Fruit fly (Drosophila melanogaster) whole organism, embryonic: ENCODE results near the gene Hsp67Ba.

ENCODE experiments used
- Antp ChIP-seq: fragments of 200-800 bp; sonication (Bioruptor generic); optimal IDR thresholded peaks from 3 replicates; lab custom pipeline; 2016; ENCODE audit warnings: missing biosample characterization, missing genetic modification characterization
- CG10321 ChIP-seq: fragments of 200-800 bp; sonication (Bioruptor generic); IDR thresholded peaks from 2 replicates; pipeline ENCODE4 v1.3.6; 2022; ENCODE audit warnings: missing biosample characterization, missing genetic modification characterization
- CG11560 ChIP-seq: fragments of 200-800 bp; sonication (Bioruptor generic); IDR thresholded peaks from 3 replicates; pipeline ENCODE4 v1.3.6; 2022; ENCODE audit warnings: missing biosample characterization, missing genetic modification characterization
- CG11696 ChIP-seq: fragments of 200-800 bp; sonication (Bioruptor generic); IDR thresholded peaks from 2 replicates; pipeline ENCODE4 v1.3.6; 2022; ENCODE audit warnings: missing biosample characterization, missing genetic modification characterization
- CG12744 ChIP-seq: fragments of 200-800 bp; sonication (Bioruptor generic); optimal IDR thresholded peaks from 2 replicates; lab custom pipeline; 2016; ENCODE audit warnings: missing biosample characterization, missing genetic modification characterization
- CG13894 ChIP-seq: fragments of 200-800 bp; sonication (Bioruptor generic); optimal IDR thresholded peaks from 3 replicates; lab custom pipeline; 2018; ENCODE audit warnings: missing biosample characterization, mild to moderate bottlenecking, missing genetic modification characterization, moderate library complexity
- CG14050 ChIP-seq: fragments of 200-800 bp; sonication (Bioruptor generic); IDR thresholded peaks from 3 replicates; pipeline ENCODE4 v1.3.6; 2022; ENCODE audit warnings: missing biosample characterization, missing genetic modification characterization
- CG14441 ChIP-seq: fragments of 200-800 bp; sonication (Bioruptor generic); IDR thresholded peaks from 2 replicates; pipeline ENCODE4 v1.3.6; 2022; ENCODE audit warnings: missing biosample characterization, missing genetic modification characterization
- CG15479 ChIP-seq: fragments of 200-800 bp; sonication (Bioruptor generic); optimal IDR thresholded peaks from 3 replicates; lab custom pipeline; 2019; ENCODE audit warnings: missing biosample characterization, mild to moderate bottlenecking, missing genetic modification characterization, moderate library complexity
- CG15696 ChIP-seq: fragments of 200-800 bp; sonication (Bioruptor generic); optimal IDR thresholded peaks from 2 replicates; lab custom pipeline; 2019; ENCODE audit warnings: missing biosample characterization, mild to moderate bottlenecking, missing genetic modification characterization, moderate library complexity
- CG30020 ChIP-seq: fragments of 200-800 bp; optimal IDR thresholded peaks from 2 replicates; lab custom pipeline; 2019; ENCODE audit warnings: missing biosample characterization, mild to moderate bottlenecking, missing genetic modification characterization, moderate library complexity
- CG34376 ChIP-seq: fragments of 200-800 bp; sonication (Bioruptor generic); optimal IDR thresholded peaks from 2 replicates; lab custom pipeline; 2018; ENCODE audit warnings: missing biosample characterization, mild to moderate bottlenecking, missing genetic modification characterization
- CG6254 ChIP-seq: fragments of 200-800 bp; sonication (Bioruptor generic); optimal IDR thresholded peaks from 3 replicates; lab custom pipeline; 2017; ENCODE audit warnings: mild to moderate bottlenecking, missing biosample characterization, missing genetic modification reagents, missing genetic modification characterization
- CG6765 ChIP-seq: fragments of 200-800 bp; sonication (Bioruptor generic); optimal IDR thresholded peaks from 3 replicates; lab custom pipeline; 2017; ENCODE audit warnings: missing biosample characterization, mild to moderate bottlenecking, missing genetic modification characterization
- CG7786 ChIP-seq: fragments of 200-800 bp; sonication (Bioruptor generic); optimal IDR thresholded peaks from 2 replicates; lab custom pipeline; 2016; ENCODE audit warnings: missing biosample characterization, missing genetic modification characterization
- CG7963 ChIP-seq: fragments of 200-800 bp; sonication (Bioruptor generic); IDR thresholded peaks from 3 replicates; pipeline ENCODE4 v1.3.6; 2022; ENCODE audit warnings: missing biosample characterization, missing genetic modification characterization; ENCODE audit not compliant: partially characterized antibody
- CG8944 ChIP-seq: fragments of 200-800 bp; sonication (Bioruptor generic); optimal IDR thresholded peaks from 3 replicates; lab custom pipeline; 2016; ENCODE audit warnings: missing biosample characterization, missing genetic modification characterization
- CG9437 ChIP-seq: fragments of 200-800 bp; sonication (Bioruptor generic); optimal IDR thresholded peaks from 2 replicates; lab custom pipeline; 2018; ENCODE audit warnings: missing biosample characterization, mild to moderate bottlenecking, missing genetic modification characterization
- CG9727 ChIP-seq: fragments of 200-800 bp; sonication (Bioruptor generic); optimal IDR thresholded peaks from 3 replicates; lab custom pipeline; 2017; ENCODE audit warnings: missing biosample characterization, mild to moderate bottlenecking, missing genetic modification characterization
- CG9817 ChIP-seq: fragments of 200-800 bp; sonication (Bioruptor generic); optimal IDR thresholded peaks from 2 replicates; lab custom pipeline; 2018; ENCODE audit warnings: missing biosample characterization, mild to moderate bottlenecking, missing genetic modification characterization, moderate library complexity
- Camta ChIP-seq: fragments of 200-800 bp; sonication (Bioruptor generic); optimal IDR thresholded peaks from 2 replicates; lab custom pipeline; 2016; ENCODE audit warnings: missing biosample characterization, missing genetic modification characterization
- Dfd ChIP-seq, 2 experiments: fragments of >200 bp; optimal IDR thresholded peaks; 2 replicates each; lab custom pipeline; 2017; ENCODE audit warnings: missing biosample characterization in 2 of 2, missing genetic modification characterization in 2 of 2
- Dip2 ChIP-seq: fragments of 200-800 bp; sonication (Bioruptor generic); IDR thresholded peaks from 2 replicates; pipeline ENCODE4 v1.3.6; 2022; ENCODE audit warnings: missing biosample characterization, missing genetic modification characterization
- Med ChIP-seq: fragments of 200-800 bp; sonication (Bioruptor generic); peaks from one replicate; lab custom pipeline; 2016; ENCODE audit warnings: missing biosample characterization, missing genetic modification characterization, mild to moderate bottlenecking, inconsistent platforms, moderate library complexity
- Oaz ChIP-seq: fragments of 200-800 bp; sonication (Bioruptor generic); IDR thresholded peaks from 2 replicates; pipeline ENCODE4 v1.3.6; 2022; ENCODE audit warnings: missing biosample characterization, missing genetic modification characterization
- Stat92E ChIP-seq, 3 experiments: fragments of >200 bp in 2 of 3; fragments of 200-800 bp in 1 of 3; sonication (Bioruptor generic) in 1 of 3; optimal IDR thresholded peaks; 2 replicates each; lab custom pipeline; 2017 to 2019; ENCODE audit warnings: missing biosample characterization in 3 of 3, missing genetic modification characterization in 3 of 3, mild to moderate bottlenecking in 1 of 3, moderate library complexity in 1 of 3
- TFAM ChIP-seq: fragments of 200-800 bp; sonication (Bioruptor generic); optimal IDR thresholded peaks from 2 replicates; lab custom pipeline; 2017; ENCODE audit warnings: missing biosample characterization, missing genetic modification characterization, inconsistent platforms
- ase ChIP-seq: fragments of 200-800 bp; sonication (Bioruptor generic); IDR thresholded peaks from 3 replicates; pipeline ENCODE4 v1.3.6; 2022; ENCODE audit warnings: missing biosample characterization, missing genetic modification characterization
- bab2 ChIP-seq: fragments of 200-800 bp; sonication (Bioruptor generic); optimal IDR thresholded peaks from 2 replicates; lab custom pipeline; 2016; ENCODE audit warnings: missing biosample characterization, missing genetic modification characterization
- caup ChIP-seq: fragments of 200-800 bp; sonication (Bioruptor generic); optimal IDR thresholded peaks from 3 replicates; lab custom pipeline; 2017; ENCODE audit warnings: missing biosample characterization, mild to moderate bottlenecking, missing genetic modification characterization, moderate library complexity; ENCODE audit not compliant: severe bottlenecking
- cg ChIP-seq: fragments of 200-800 bp; sonication (Bioruptor generic); optimal IDR thresholded peaks from 3 replicates; lab custom pipeline; 2019; ENCODE audit warnings: missing biosample characterization, mild to moderate bottlenecking, missing genetic modification characterization, moderate library complexity
- crc ChIP-seq: fragments of 200-800 bp; sonication (Bioruptor generic); optimal IDR thresholded peaks from 2 replicates; lab custom pipeline; 2016; ENCODE audit warnings: missing biosample characterization, missing genetic modification characterization
- gce ChIP-seq: fragments of 200-800 bp; sonication (Bioruptor generic); IDR thresholded peaks from 3 replicates; pipeline ENCODE4 v1.3.6; 2022; ENCODE audit warnings: missing biosample characterization, missing genetic modification characterization
- gcm ChIP-seq: fragments of 200-800 bp; sonication (Bioruptor generic); optimal IDR thresholded peaks from 2 replicates; lab custom pipeline; 2019; ENCODE audit warnings: missing biosample characterization, mild to moderate bottlenecking, missing genetic modification characterization, moderate library complexity
- gro ChIP-seq: fragments of 200-800 bp; sonication (Bioruptor generic); optimal IDR thresholded peaks from 2 replicates; lab custom pipeline; 2016; ENCODE audit warnings: missing biosample characterization, missing genetic modification characterization
- hbn ChIP-seq: fragments of 200-800 bp; sonication (Bioruptor generic); IDR thresholded peaks from 2 replicates; pipeline ENCODE4 v1.3.6; 2022; ENCODE audit warnings: missing biosample characterization, missing genetic modification characterization; ENCODE audit not compliant: partially characterized antibody
- klu ChIP-seq: fragments of 200-800 bp; sonication (Bioruptor generic); IDR thresholded peaks from 2 replicates; pipeline ENCODE4 v1.3.6; 2022; ENCODE audit warnings: missing biosample characterization, missing genetic modification characterization
- mld ChIP-seq: fragments of 200-800 bp; sonication (Bioruptor generic); IDR thresholded peaks from 3 replicates; pipeline ENCODE4 v1.3.6; 2022; ENCODE audit warnings: missing biosample characterization, missing genetic modification characterization; ENCODE audit not compliant: partially characterized antibody
- odd ChIP-seq: fragments of 200-800 bp; sonication (Bioruptor generic); optimal IDR thresholded peaks from 2 replicates; lab custom pipeline; 2017; ENCODE audit warnings: missing biosample characterization, mild to moderate bottlenecking, missing genetic modification characterization
- pan ChIP-seq, 4 experiments: fragments of >200 bp in 3 of 4; fragments of 200-800 bp in 1 of 4; sonication (Bioruptor generic) in 1 of 4; optimal IDR thresholded peaks in 3 of 4; IDR thresholded peaks in 1 of 4; 2 replicates each; pipeline versions ENCODE4 v1.3.6 to Lab custom; 2017 to 2022; ENCODE audit warnings: missing biosample characterization in 2 of 4, missing genetic modification characterization in 2 of 4, mixed read lengths in 1 of 4
- pho ChIP-seq: fragments of 200-800 bp; sonication (Bioruptor generic); optimal IDR thresholded peaks from 2 replicates; lab custom pipeline; 2016; ENCODE audit warnings: missing biosample characterization, missing genetic modification characterization
- pnt ChIP-seq: fragments of 200-800 bp; sonication (Bioruptor generic); optimal IDR thresholded peaks from 3 replicates; lab custom pipeline; 2016; ENCODE audit warnings: missing biosample characterization, missing genetic modification characterization
- sc ChIP-seq, 3 experiments: fragments of >200 bp in 2 of 3; fragments of 200-800 bp in 1 of 3; sonication (Bioruptor generic) in 1 of 3; optimal IDR thresholded peaks; 2 replicates in 2 of 3; 3 replicates in 1 of 3; lab custom pipeline; 2017; ENCODE audit warnings: mild to moderate bottlenecking in 1 of 3, missing biosample characterization in 1 of 3, missing genetic modification characterization in 1 of 3, missing genetic modification reagents in 1 of 3
- sens-2 ChIP-seq: fragments of 200-800 bp; sonication (Bioruptor generic); IDR thresholded peaks from 2 replicates; pipeline ENCODE4 v1.3.6; 2022; ENCODE audit warnings: missing biosample characterization, missing genetic modification characterization
- sisA ChIP-seq: fragments of 200-800 bp; sonication (Bioruptor generic); IDR thresholded peaks from 2 replicates; pipeline ENCODE4 v1.3.6; 2022; ENCODE audit warnings: missing biosample characterization, missing genetic modification characterization
- slbo ChIP-seq: fragments of 200-800 bp; sonication (Bioruptor generic); IDR thresholded peaks from 2 replicates; pipeline ENCODE4 v1.3.6; 2022; ENCODE audit warnings: missing biosample characterization, missing genetic modification characterization
- slou ChIP-seq: fragments of 200-800 bp; sonication (Bioruptor generic); optimal IDR thresholded peaks from 3 replicates; lab custom pipeline; 2016; ENCODE audit warnings: missing biosample characterization, missing genetic modification characterization
- tll ChIP-seq, 2 experiments: fragments of 200-800 bp in 1 of 2; fragments of >200 bp in 1 of 2; sonication (Bioruptor generic) in 1 of 2; optimal IDR thresholded peaks; 2 replicates each; lab custom pipeline; 2017 to 2019; ENCODE audit warnings: missing biosample characterization in 2 of 2, missing genetic modification characterization in 2 of 2, mild to moderate bottlenecking in 1 of 2, moderate library complexity in 1 of 2
- unc-4 ChIP-seq: fragments of 200-800 bp; sonication (Bioruptor generic); IDR thresholded peaks from 2 replicates; pipeline ENCODE4 v1.3.6; 2022; ENCODE audit warnings: missing biosample characterization, missing genetic modification characterization; ENCODE audit not compliant: partially characterized antibody

The Hsp67Ba gene

dm6 chr3L:9360217-9360692 lies 19.1 kb downstream of the Hsp67Ba start, which contains the start of gene Pdxk (continued):
- peak; percentile 0 for TF ChIP-seq gro (GFP tag; lab: Kevin White, UChicago)
- peak; percentile 53 for TF ChIP-seq odd (GFP tag; lab: Kevin White, UChicago)
- no peak for TF ChIP-seq CG11560 (tag; lab: Robert Waterston, UW)
- TF ChIP-seq slou: no peak
- TF ChIP-seq gce (GFP tag; lab: Robert Waterston, UW): peak; percentile 46; the same call in 1 of the 3 replicates
- no peak for TF ChIP-seq CG8944
- no peak for TF ChIP-seq CG9727 (GFP tag; lab: Kevin White, UChicago)
- TF ChIP-seq crc: no peak
- TF ChIP-seq sisA (GFP tag; lab: Robert Waterston, UW): no peak
- no peak for TF ChIP-seq ase (GFP tag; lab: Robert Waterston, UW)
- no peak for TF ChIP-seq CG7786 (GFP tag; lab: Kevin White, UChicago)
- no peak for TF ChIP-seq bab2 (GFP tag; lab: Kevin White, UChicago)
- TF ChIP-seq CG9817 (tag; lab: Kevin White, UChicago): no peak
- TF ChIP-seq slbo (GFP tag; lab: Robert Waterston, UW): peak; percentile 5; the same call in 1 of the 2 replicates
- TF ChIP-seq Camta (GFP tag; lab: Kevin White, UChicago): no peak
- no peak for TF ChIP-seq pan (optimal IDR thresholded peaks at IDR 0.05; lab: Kevin White, UChicago)
- no peak for TF ChIP-seq pan (GFP tag; optimal IDR thresholded peaks at IDR 0.05 in 1 of 2, IDR thresholded peaks at IDR 0.05 in 1 of 2)
- no peak for TF ChIP-seq Dip2
- TF ChIP-seq CG11696: no peak
- TF ChIP-seq CG13894 (tag; lab: Kevin White, UChicago): peak; percentile 26
- no peak for TF ChIP-seq klu (GFP tag; lab: Robert Waterston, UW)
- TF ChIP-seq caup (GFP tag; lab: Kevin White, UChicago): peak; percentile 45
- peak; percentile 15 for TF ChIP-seq CG6254
- no peak for TF ChIP-seq CG6765 (GFP tag; lab: Kevin White, UChicago)
- no peak for TF ChIP-seq CG10321
- no peak for TF ChIP-seq mld
- TF ChIP-seq pho: no peak
- no peak for TF ChIP-seq Stat92E (GFP tag; optimal IDR thresholded peaks at IDR 0.05; lab: Kevin White, UChicago)
- TF ChIP-seq CG9437 (GFP tag; lab: Kevin White, UChicago): peak; percentile 47
- TF ChIP-seq CG30020 (tag; lab: Kevin White, UChicago): no peak
- TF ChIP-seq gcm (GFP tag; lab: Kevin White, UChicago): peak; percentile 35
- TF ChIP-seq hbn (GFP tag; lab: Robert Waterston, UW): 0 out of 2 replicates have a peak, but pooled peaks have one; percentile 22
- TF ChIP-seq pnt (GFP tag; lab: Kevin White, UChicago): no peak
- no peak for TF ChIP-seq CG7963 (GFP tag; lab: Robert Waterston, UW)
- no peak for TF ChIP-seq Oaz (GFP tag; lab: Robert Waterston, UW)
- no peak for TF ChIP-seq sc (optimal IDR thresholded peaks at IDR 0.05; lab: Kevin White, UChicago)
- no peak for TF ChIP-seq sc (GFP tag; optimal IDR thresholded peaks at IDR 0.05; lab: Kevin White, UChicago)
- TF ChIP-seq Med (GFP tag; lab: Kevin White, UChicago): peak; percentile 81
- TF ChIP-seq TFAM (GFP tag; lab: Kevin White, UChicago): no peak
- TF ChIP-seq CG14050: no peak
- TF ChIP-seq cg (GFP tag; lab: Kevin White, UChicago): peak; percentile 74
- no peak for TF ChIP-seq CG14441
- no peak for TF ChIP-seq unc-4 (GFP tag; lab: Robert Waterston, UW)
- TF ChIP-seq Dfd (GFP tag; optimal IDR thresholded peaks at IDR 0.05; lab: Kevin White, UChicago): no peak
- TF ChIP-seq CG15479 (GFP tag; lab: Kevin White, UChicago): no peak
- TF ChIP-seq Antp (GFP tag; lab: Kevin White, UChicago): no peak
- TF ChIP-seq CG34376 (GFP tag; lab: Kevin White, UChicago): peak; percentile 93
- TF ChIP-seq sens-2 (GFP tag; lab: Robert Waterston, UW): no peak
- TF ChIP-seq tll (GFP tag; optimal IDR thresholded peaks at IDR 0.05; lab: Kevin White, UChicago): no peak
- no peak for TF ChIP-seq CG15696 (tag; lab: Kevin White, UChicago)
- no peak for TF ChIP-seq CG12744 (GFP tag; lab: Kevin White, UChicago)
